Worm (Caenorhabditis elegans) whole organism, young adult: ENCODE measurements around the gene eng-1.

Source experiments
- C17E4.6 ChIP-seq: fragments of 200-800 bp; sonication (Bioruptor generic); IDR thresholded peaks from 2 replicates; pipeline ENCODE4 v1.3.6; 2022; ENCODE audit warnings: missing genetic modification reagents, missing genetic modification characterization, missing compliant biosample characterization
- F10E7.11 ChIP-seq: sonication (generic microtip); optimal IDR thresholded peaks from 2 replicates; lab custom pipeline; 2017; ENCODE audit warnings: mild to moderate bottlenecking, missing genetic modification characterization, moderate library complexity, missing compliant biosample characterization
- F33H1.4 ChIP-seq: fragments of 200-800 bp; sonication (Bioruptor generic); IDR thresholded peaks from 2 replicates; pipeline ENCODE4 v1.3.6; 2022; ENCODE audit warnings: missing genetic modification reagents, missing genetic modification characterization, missing compliant biosample characterization
- F39B2.1 ChIP-seq: fragments of 200-800 bp; sonication (Bioruptor generic); IDR thresholded peaks from 2 replicates; pipeline ENCODE4 v1.3.6; 2022; ENCODE audit warnings: missing genetic modification reagents, missing genetic modification characterization, missing compliant biosample characterization
- T26A5.8 ChIP-seq: sonication (generic microtip); optimal IDR thresholded peaks from 2 replicates; lab custom pipeline; 2016; ENCODE audit warnings: missing genetic modification characterization, missing compliant biosample characterization
- Y53F4B.3 ChIP-seq: fragments of 200-800 bp; sonication (Bioruptor generic); IDR thresholded peaks from 2 replicates; pipeline ENCODE4 v1.3.6; 2022; ENCODE audit warnings: missing genetic modification reagents, missing genetic modification characterization, missing compliant biosample characterization
- Y56A3A.18 ChIP-seq: fragments of 200-800 bp; sonication (Bioruptor generic); IDR thresholded peaks from 2 replicates; pipeline ENCODE4 v1.3.6; 2022; ENCODE audit warnings: missing genetic modification reagents, missing genetic modification characterization, missing compliant biosample characterization
- Y79H2A.3 ChIP-seq: fragments of 200-800 bp; sonication (Bioruptor generic); conservative IDR thresholded peaks from 2 replicates; pipeline ENCODE4 v1.3.6; 2022; ENCODE audit warnings: missing genetic modification reagents, missing genetic modification characterization, missing compliant biosample characterization
- aptf-2 ChIP-seq: fragments of 200-800 bp; sonication (Bioruptor generic); conservative IDR thresholded peaks from 2 replicates; pipeline ENCODE4 v1.3.6; 2022; ENCODE audit warnings: missing genetic modification reagents, missing genetic modification characterization, missing compliant biosample characterization
- aptf-3 ChIP-seq: fragments of 200-800 bp; sonication (Bioruptor generic); IDR thresholded peaks from 2 replicates; pipeline ENCODE4 v1.3.6; 2022; ENCODE audit warnings: missing genetic modification characterization, missing compliant biosample characterization
- attf-5 ChIP-seq: fragments of 200-800 bp; sonication (Bioruptor generic); optimal IDR thresholded peaks from 2 replicates; lab custom pipeline; 2018; ENCODE audit warnings: mild to moderate bottlenecking, missing genetic modification characterization, missing compliant biosample characterization
- attf-6 ChIP-seq: fragments of 200-800 bp; sonication (Bioruptor generic); IDR thresholded peaks from 2 replicates; pipeline ENCODE4 v1.3.6; 2022; ENCODE audit warnings: missing genetic modification reagents, missing genetic modification characterization, missing compliant biosample characterization
- ceh-40 ChIP-seq: fragments of 200-800 bp; sonication (Bioruptor generic); IDR thresholded peaks from 2 replicates; pipeline ENCODE4 v1.3.6; 2022; ENCODE audit warnings: missing genetic modification characterization, missing compliant biosample characterization
- chd-7 ChIP-seq: sonication (generic microtip); optimal IDR thresholded peaks from 2 replicates; lab custom pipeline; 2016; ENCODE audit warnings: mild to moderate bottlenecking, missing genetic modification characterization, moderate library complexity, missing compliant biosample characterization
- dpff-1 ChIP-seq: sonication (generic microtip); optimal IDR thresholded peaks from 2 replicates; lab custom pipeline; 2017; ENCODE audit warnings: mild to moderate bottlenecking, missing genetic modification characterization, missing compliant biosample characterization
- egl-18 ChIP-seq: fragments of 200-800 bp; sonication (Bioruptor generic); IDR thresholded peaks from 2 replicates; pipeline ENCODE4 v1.3.6; 2022; ENCODE audit warnings: missing genetic modification reagents, missing genetic modification characterization, missing compliant biosample characterization
- ets-4 ChIP-seq: fragments of 200-800 bp; sonication (Bioruptor generic); optimal IDR thresholded peaks from 2 replicates; lab custom pipeline; 2018; ENCODE audit warnings: mild to moderate bottlenecking, missing genetic modification characterization, missing compliant biosample characterization
- hlh-12 ChIP-seq: sonication (generic microtip); optimal IDR thresholded peaks from 2 replicates; lab custom pipeline; 2016; ENCODE audit warnings: missing genetic modification characterization, missing compliant biosample characterization
- hmg-1.2 ChIP-seq: fragments of 200-800 bp; sonication (Bioruptor generic); IDR thresholded peaks from 2 replicates; pipeline ENCODE4 v1.3.6; 2022; ENCODE audit warnings: missing genetic modification reagents, missing genetic modification characterization, missing compliant biosample characterization
- hmg-20 ChIP-seq: fragments of 200-800 bp; sonication (Bioruptor generic); IDR thresholded peaks from 2 replicates; pipeline ENCODE4 v1.3.6; 2022; ENCODE audit warnings: missing genetic modification reagents, missing genetic modification characterization, missing compliant biosample characterization
- hsf-1 ChIP-seq: fragments of 200-800 bp; sonication (Bioruptor generic); IDR thresholded peaks from 2 replicates; pipeline ENCODE4 v1.3.6; 2022; ENCODE audit warnings: missing genetic modification reagents, missing genetic modification characterization, missing compliant biosample characterization
- lag-1 ChIP-seq: fragments of 200-800 bp; sonication (Bioruptor generic); IDR thresholded peaks from 2 replicates; pipeline ENCODE4 v1.3.6; 2022; ENCODE audit warnings: missing genetic modification reagents, missing genetic modification characterization, missing compliant biosample characterization
- let-526 ChIP-seq: fragments of 200-800 bp; sonication (Bioruptor generic); IDR thresholded peaks from 2 replicates; pipeline ENCODE4 v1.3.6; 2022; ENCODE audit warnings: missing genetic modification reagents, missing genetic modification characterization, missing compliant biosample characterization
- lir-1 ChIP-seq: fragments of 200-800 bp; sonication (Bioruptor generic); conservative IDR thresholded peaks from 2 replicates; pipeline ENCODE4 v1.3.6; 2022; ENCODE audit warnings: missing genetic modification reagents, missing genetic modification characterization, missing compliant biosample characterization
- lsl-1 ChIP-seq: fragments of 200-800 bp; sonication (Bioruptor generic); optimal IDR thresholded peaks from 2 replicates; lab custom pipeline; 2018; ENCODE audit warnings: mild to moderate bottlenecking, missing genetic modification characterization, moderate library complexity, missing compliant biosample characterization
- nfya-1 ChIP-seq: sonication (generic microtip); optimal IDR thresholded peaks from 2 replicates; lab custom pipeline; 2017; ENCODE audit warnings: antibody characterized with exemption, missing compliant biosample characterization, missing genetic modification characterization, borderline replicate concordance; ENCODE audit not compliant: insufficient read depth
- nfyb-1 ChIP-seq: fragments of 200-800 bp; sonication (Bioruptor generic); IDR thresholded peaks from 2 replicates; pipeline ENCODE4 v1.3.6; 2022; ENCODE audit warnings: missing genetic modification reagents, missing genetic modification characterization, missing compliant biosample characterization
- nhr-179 ChIP-seq: sonication (generic microtip); optimal IDR thresholded peaks from 2 replicates; lab custom pipeline; 2016; ENCODE audit warnings: mild to moderate bottlenecking, missing genetic modification characterization, missing compliant biosample characterization
- pbrm-1 ChIP-seq: fragments of 200-800 bp; sonication (Bioruptor generic); IDR thresholded peaks from 2 replicates; pipeline ENCODE4 v1.3.6; 2022; ENCODE audit warnings: missing genetic modification reagents, missing genetic modification characterization, missing compliant biosample characterization
- rcor-1 ChIP-seq: fragments of 200-800 bp; sonication (Bioruptor generic); IDR thresholded peaks from 2 replicates; pipeline ENCODE4 v1.3.6; 2022; ENCODE audit warnings: missing genetic modification reagents, missing genetic modification characterization, missing compliant biosample characterization
- rec-8 ChIP-seq, 2 experiments: sonication (generic microtip); optimal IDR thresholded peaks; 2 replicates each; lab custom pipeline; 2016; ENCODE audit warnings: mild to moderate bottlenecking in 2 of 2, missing genetic modification characterization in 2 of 2, missing genetic modification reagents in 2 of 2, missing genotype in 2 of 2, missing biosample characterization in 1 of 2, missing compliant biosample characterization in 1 of 2, moderate library complexity in 1 of 2
- sdz-38 ChIP-seq: sonication (generic microtip); optimal IDR thresholded peaks from 2 replicates; lab custom pipeline; 2016; ENCODE audit warnings: missing genotype, missing genetic modification characterization, missing compliant biosample characterization
- sea-2 ChIP-seq: fragments of 200-800 bp; sonication (Bioruptor generic); IDR thresholded peaks from 2 replicates; pipeline ENCODE4 v1.3.6; 2022; ENCODE audit warnings: missing genetic modification characterization, missing compliant biosample characterization
- snpc-1.1 ChIP-seq: sonication (generic microtip); optimal IDR thresholded peaks from 2 replicates; lab custom pipeline; 2017; ENCODE audit warnings: missing genetic modification characterization, mild to moderate bottlenecking, missing compliant biosample characterization, antibody characterized with exemption, moderate library complexity, missing genotype, missing genetic modification reagents; ENCODE audit not compliant: insufficient read depth
- snpc-3.4 ChIP-seq: sonication (generic microtip); optimal IDR thresholded peaks from 2 replicates; lab custom pipeline; 2017; ENCODE audit warnings: missing genetic modification characterization, mild to moderate bottlenecking, missing compliant biosample characterization, antibody characterized with exemption, moderate library complexity, missing genotype, missing genetic modification reagents
- unc-130 ChIP-seq: sonication (generic microtip); optimal IDR thresholded peaks from 2 replicates; lab custom pipeline; 2016; ENCODE audit warnings: missing genetic modification reagents, missing genetic modification characterization, missing compliant biosample characterization
- ztf-28 ChIP-seq: fragments of 200-800 bp; sonication (Bioruptor generic); IDR thresholded peaks from 2 replicates; pipeline ENCODE4 v1.3.6; 2022; ENCODE audit warnings: missing genetic modification reagents, missing genetic modification characterization, missing compliant biosample characterization

eng-1 gene

DNA sequence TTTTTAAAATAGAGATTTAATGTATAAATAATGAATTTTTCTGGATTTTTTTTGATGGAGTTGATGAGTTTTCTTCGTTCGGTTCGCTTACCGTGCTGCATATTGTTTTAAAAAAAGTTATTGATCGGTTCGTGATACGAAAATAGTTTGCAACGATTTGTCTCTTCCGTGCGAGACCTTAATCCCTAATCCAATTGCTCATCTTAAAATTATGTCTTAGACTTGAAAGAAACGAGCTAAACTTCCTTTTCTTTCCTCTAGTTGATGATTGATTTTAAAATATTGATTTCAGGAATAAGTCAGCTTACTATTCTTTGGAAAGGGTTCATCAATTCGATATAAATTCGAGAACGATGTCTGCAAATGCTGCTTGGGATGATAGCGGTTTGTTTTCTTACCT lies 40.1 kb upstream of the eng-1 start, which contains the start of gene C28H8.3:
Gene C28H8.3 (plus strand): TSS at position 293 of the 400 bp plus-strand sequence.
- TF ChIP-seq nfyb-1 (peak; percentile 40; the same call in 1 of the 2 replicates), hmg-20 (GFP tag; lab: Robert Waterston, UW) (no peak), F10E7.11 (tag; lab: Kevin White, UChicago) (no peak), pbrm-1 (no peak), ztf-28 (no peak), rec-8 (tag; optimal IDR thresholded peaks at IDR 0.05; lab: Kevin White, UChicago) (no peak), C17E4.6 (no peak), hmg-1.2 (peak; percentile 19; the same call in 1 of the 2 replicates), aptf-3 (GFP tag; lab: Robert Waterston, UW) (no peak), Y53F4B.3 (GFP tag; lab: Robert Waterston, UW) (no peak), attf-6 (GFP tag; lab: Robert Waterston, UW) (no peak), hsf-1 (GFP tag; lab: Robert Waterston, UW) (peak; percentile 53), nfya-1 (tag; lab: Kevin White, UChicago) (no peak), snpc-1.1 (tag; lab: Kevin White, UChicago) (no peak), rcor-1 (GFP tag; lab: Robert Waterston, UW) (no peak), lag-1 (GFP tag; lab: Robert Waterston, UW) (no peak), snpc-3.4 (tag; lab: Kevin White, UChicago) (no peak), sdz-38 (tag; lab: Kevin White, UChicago) (no peak), sea-2 (no peak)

- no peak for TF ChIP-seq ztf-28
Measured at ce11 chrIII:5906749-5907148, 38.4 kb upstream of the eng-1 start, which contains the start of gene erd-2.2. erd-2.2 (plus strand) TSS chrIII:5907049.

DNA sequence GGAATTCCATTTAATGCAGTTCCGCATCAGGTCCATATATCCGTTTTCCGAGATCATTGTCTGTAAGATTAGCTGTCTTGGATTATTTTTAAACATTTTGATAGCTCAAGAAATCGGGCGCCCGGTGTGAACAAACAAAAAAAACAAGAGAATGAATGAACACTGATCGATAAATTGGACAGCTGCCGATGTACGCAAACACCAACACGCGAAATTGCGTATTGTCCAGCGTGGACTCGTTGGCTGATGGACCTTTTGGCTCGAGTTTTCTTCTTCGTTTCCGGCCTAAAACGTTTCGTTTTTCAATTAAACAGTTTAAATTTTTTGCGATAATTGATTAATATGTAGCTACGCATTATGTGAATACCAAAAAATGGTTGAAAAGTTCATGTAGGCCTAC lies 37.8 kb upstream of the eng-1 start, which contains the start of gene dpff-1:
Gene dpff-1 (minus strand): TSS at position 288 of the 400 bp plus-strand sequence.
- TF ChIP-seq C17E4.6 (no peak), hmg-1.2 (peak; percentile 19; the same call in 1 of the 2 replicates), F33H1.4 (GFP tag; lab: Robert Waterston, UW) (peak; percentile 19; the same call in 1 of the 2 replicates), aptf-2 (GFP tag; lab: Robert Waterston, UW) (no peak), nfyb-1 (0 out of 2 replicates have a peak, but pooled peaks have one; percentile 27), F39B2.1 (no peak), dpff-1 (tag; lab: Kevin White, UChicago) (no peak), Y56A3A.18 (GFP tag; lab: Robert Waterston, UW) (no peak), nhr-179 (tag; lab: Kevin White, UChicago) (no peak), lir-1 (GFP tag; lab: Robert Waterston, UW) (no peak)

ce11 chrIII:5902558-5902957 lies 34.3 kb upstream of the eng-1 start:
- no peak for TF ChIP-seq F39B2.1
- no peak for TF ChIP-seq ceh-40 (GFP tag; lab: Robert Waterston, UW)
- TF ChIP-seq pbrm-1 = no peak
- no peak for TF ChIP-seq let-526 (GFP tag; lab: Robert Waterston, UW)
- TF ChIP-seq T26A5.8 = no peak
- TF ChIP-seq attf-5 = no peak
- TF ChIP-seq Y79H2A.3 = no peak
- TF ChIP-seq chd-7 = no peak
- TF ChIP-seq hmg-1.2 = no peak
- TF ChIP-seq lsl-1 (GFP tag; lab: Kevin White, UChicago) = no peak
- no peak for TF ChIP-seq unc-130 (GFP tag; lab: Kevin White, UChicago)
- no peak for TF ChIP-seq hlh-12
- no peak for TF ChIP-seq ets-4 (GFP tag; lab: Kevin White, UChicago)
- TF ChIP-seq dpff-1 (tag; lab: Kevin White, UChicago) = no peak
- TF ChIP-seq egl-18 = no peak
